Fruit fly (Drosophila melanogaster): Measurements from ENCODE around the gene Bcat.
A peak's percentile ranks its signal among the peaks of the same experiment; 100 is the strongest.

Bcat gene

DNA sequence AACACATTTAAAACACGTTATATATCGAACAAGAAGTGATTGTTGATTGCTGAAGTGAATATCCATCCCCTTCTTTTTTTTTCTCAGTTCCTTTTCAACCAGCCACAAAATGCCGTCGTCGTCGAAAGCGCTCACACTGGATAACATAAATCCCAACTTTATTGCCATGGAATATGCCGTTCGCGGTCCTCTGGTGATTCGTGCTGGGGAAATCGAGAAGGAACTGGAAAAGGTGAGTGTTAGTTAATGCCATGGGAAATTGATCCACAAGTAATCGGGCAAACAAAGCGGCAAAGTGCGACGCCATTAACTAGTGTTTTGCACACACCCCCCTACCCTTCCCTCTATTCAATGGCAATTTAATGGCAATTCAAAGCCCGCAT is 22.6 kb upstream of the Bcat start:
- TF ChIP-seq lola (GFP tag; optimal IDR thresholded peaks at IDR 0.05) (no peak), CG9705 (GFP tag; optimal IDR thresholded peaks at IDR 0.05) (no peak), brk (GFP tag; optimal IDR thresholded peaks at IDR 0.05) (no peak), GATAd (GFP tag; optimal IDR thresholded peaks at IDR 0.05) (no peak), fru (GFP tag; optimal IDR thresholded peaks at IDR 0.05) (no peak), sv (GFP tag; optimal IDR thresholded peaks at IDR 0.05) (no peak), OdsH (GFP tag; optimal IDR thresholded peaks at IDR 0.05) (no peak), Myc (optimal IDR thresholded peaks at IDR 0.05) (no peak)

DNA sequence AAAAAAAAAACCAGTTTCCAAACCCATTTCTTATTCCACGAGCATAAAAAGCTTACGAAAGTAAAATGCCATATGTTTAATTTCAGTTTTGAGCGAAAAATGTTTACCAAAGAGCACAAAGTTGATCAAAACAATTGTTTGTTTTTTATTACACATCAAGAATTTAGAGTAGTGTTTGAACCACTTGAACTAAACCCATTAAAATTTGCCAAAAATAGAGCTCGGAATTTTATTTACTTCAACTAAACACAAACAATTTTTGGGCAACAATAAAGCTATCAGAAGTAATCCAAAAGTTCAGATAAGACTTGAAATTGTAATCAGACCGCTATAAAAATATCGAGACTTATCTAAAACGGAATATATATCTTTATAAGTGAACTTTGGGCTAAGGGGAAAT is 21.7 kb upstream of the Bcat start:
- TF ChIP-seq brk (GFP tag; optimal IDR thresholded peaks at IDR 0.05) (no peak), tai (GFP tag; optimal IDR thresholded peaks at IDR 0.05) (no peak), woc (GFP tag; optimal IDR thresholded peaks at IDR 0.05) (no peak), Abd-B (GFP tag; optimal IDR thresholded peaks at IDR 0.05) (no peak), OdsH (GFP tag; optimal IDR thresholded peaks at IDR 0.05) (no peak), N (GFP tag; optimal IDR thresholded peaks at IDR 0.05) (no peak), h (GFP tag; optimal IDR thresholded peaks at IDR 0.05) (no peak), Mio (GFP tag; optimal IDR thresholded peaks at IDR 0.05) (no peak), CG32264 (GFP tag; optimal IDR thresholded peaks at IDR 0.05) (no peak), pan (optimal IDR thresholded peaks at IDR 0.05) (no peak), Myc (optimal IDR thresholded peaks at IDR 0.05) (no peak), sv (GFP tag; optimal IDR thresholded peaks at IDR 0.05) (no peak), Sp1 (GFP tag; optimal IDR thresholded peaks at IDR 0.05) (no peak), dmrt93B (GFP tag; optimal IDR thresholded peaks at IDR 0.05) (no peak), Hr78 (GFP tag; optimal IDR thresholded peaks at IDR 0.05) (no peak), usp (GFP tag; optimal IDR thresholded peaks at IDR 0.05) (no peak), CrebA (GFP tag; optimal IDR thresholded peaks at IDR 0.05; ENCODE audit: borderline replicate concordance) (no peak)

DNA sequence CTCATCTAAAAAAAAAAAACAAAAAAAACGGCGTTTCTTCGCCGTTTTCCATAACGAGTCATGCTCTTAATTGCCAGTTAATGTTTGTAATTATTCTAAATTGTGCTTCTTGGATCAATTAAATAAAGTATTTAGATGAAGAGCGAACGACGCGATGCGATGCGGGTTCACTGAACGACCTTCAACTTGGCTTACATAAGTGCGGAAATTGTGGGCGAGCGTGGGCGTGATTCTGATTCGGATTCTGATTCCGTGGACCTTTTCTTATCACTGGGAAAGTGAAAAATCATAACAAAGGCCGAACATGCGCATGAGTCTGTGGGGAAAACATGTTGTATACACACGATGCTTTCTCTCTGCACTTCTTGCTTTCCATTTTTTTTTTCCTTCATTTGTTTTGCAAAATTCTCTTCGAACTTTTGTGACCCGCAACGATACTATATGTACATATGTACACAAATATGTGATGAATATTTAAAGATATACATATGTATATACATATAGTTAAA is 21.2 kb upstream of the Bcat start:
- TF ChIP-seq usp (GFP tag; optimal IDR thresholded peaks at IDR 0.05) (no peak), OdsH (GFP tag; optimal IDR thresholded peaks at IDR 0.05) (no peak), CG9705 (GFP tag; optimal IDR thresholded peaks at IDR 0.05) (no peak), fru (GFP tag; optimal IDR thresholded peaks at IDR 0.05) (no peak), N (GFP tag; optimal IDR thresholded peaks at IDR 0.05) (no peak), h (GFP tag; optimal IDR thresholded peaks at IDR 0.05) (no peak), sv (GFP tag; optimal IDR thresholded peaks at IDR 0.05) (no peak), woc (GFP tag; optimal IDR thresholded peaks at IDR 0.05) (no peak), Hnf4 (GFP tag; optimal IDR thresholded peaks at IDR 0.05) (no peak), HLH106 (tag; optimal IDR thresholded peaks at IDR 0.05) (no peak), GATAd (GFP tag; optimal IDR thresholded peaks at IDR 0.05) (no peak)

DNA sequence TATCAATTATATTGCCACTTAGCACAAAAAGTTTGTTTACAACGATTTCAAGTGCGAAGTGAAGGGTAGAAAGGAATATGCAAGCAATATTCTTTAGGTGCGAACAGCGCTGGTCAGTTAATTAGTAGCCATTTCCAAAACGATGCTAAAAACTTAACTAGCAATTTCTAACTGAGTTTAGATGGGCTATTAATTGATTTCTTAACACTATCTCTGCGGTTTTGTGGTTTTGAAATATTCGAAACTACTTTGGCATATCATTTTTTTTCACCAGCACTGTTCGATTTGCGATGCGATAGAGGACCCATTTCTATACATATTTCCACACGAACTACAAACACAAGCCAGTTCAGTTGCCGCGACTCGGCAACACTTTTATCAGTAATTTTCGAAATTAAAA is 20.2 kb upstream of the Bcat start:
- TF ChIP-seq dl (GFP tag; optimal IDR thresholded peaks at IDR 0.05; ENCODE audit: insufficient read depth in 1 of 2, partially characterized antibody in 2 of 2) = no peak
- no peak for TF ChIP-seq Hr83 (GFP tag; optimal IDR thresholded peaks at IDR 0.05; ENCODE audit: poor library complexity, severe bottlenecking)
- no peak for TF ChIP-seq Mio (GFP tag; optimal IDR thresholded peaks at IDR 0.05)
- no peak for TF ChIP-seq Vsx2 (GFP tag; optimal IDR thresholded peaks at IDR 0.05; ENCODE audit: partially characterized antibody)
- no peak for TF ChIP-seq Dif (GFP tag; optimal IDR thresholded peaks at IDR 0.05; ENCODE audit: partially characterized antibody)
- TF ChIP-seq Hnf4 (GFP tag; optimal IDR thresholded peaks at IDR 0.05) = no peak
- peak; percentile 22 for TF ChIP-seq psq (GFP tag; optimal IDR thresholded peaks at IDR 0.05)
- TF ChIP-seq tai (GFP tag; optimal IDR thresholded peaks at IDR 0.05) = peak; percentile 1
- peak; percentile 34 for TF ChIP-seq ey (GFP tag; optimal IDR thresholded peaks at IDR 0.05)
- no peak for TF ChIP-seq brk (GFP tag; optimal IDR thresholded peaks at IDR 0.05)
- TF ChIP-seq Dfd (GFP tag; optimal IDR thresholded peaks at IDR 0.05) = no peak
- peak; percentile 50 for TF ChIP-seq h (GFP tag; optimal IDR thresholded peaks at IDR 0.05)
- TF ChIP-seq pan (optimal IDR thresholded peaks at IDR 0.05) = no peak
- TF ChIP-seq Rel (GFP tag; optimal IDR thresholded peaks at IDR 0.05) = no peak
- TF ChIP-seq Rel (tag; optimal IDR thresholded peaks at IDR 0.05) = no peak
- no peak for TF ChIP-seq Jra (GFP tag; optimal IDR thresholded peaks at IDR 0.05)
- TF ChIP-seq CG32264 (GFP tag; optimal IDR thresholded peaks at IDR 0.05) = no peak
- TF ChIP-seq dmrt93B (GFP tag; optimal IDR thresholded peaks at IDR 0.05) = no peak
- no peak for TF ChIP-seq br (GFP tag; optimal IDR thresholded peaks at IDR 0.05)
- TF ChIP-seq GATAd (GFP tag; optimal IDR thresholded peaks at IDR 0.05) = no peak
- TF ChIP-seq OdsH (GFP tag; optimal IDR thresholded peaks at IDR 0.05) = no peak
- TF ChIP-seq CG9705 (GFP tag; optimal IDR thresholded peaks at IDR 0.05) = no peak
- TF ChIP-seq fru (GFP tag; optimal IDR thresholded peaks at IDR 0.05) = peak; percentile 55
- peak in 1 of 2 experiments; percentile 57 for TF ChIP-seq foxo (GFP tag; optimal IDR thresholded peaks at IDR 0.05)
- no peak for TF ChIP-seq Hr78 (GFP tag; optimal IDR thresholded peaks at IDR 0.05)
- peak; percentile 51 for TF ChIP-seq rgr (GFP tag; optimal IDR thresholded peaks at IDR 0.05)
- TF ChIP-seq Abd-B (GFP tag; optimal IDR thresholded peaks at IDR 0.05) = no peak
- TF ChIP-seq Sp1 (GFP tag; optimal IDR thresholded peaks at IDR 0.05) = no peak
- no peak for TF ChIP-seq sage (GFP tag; optimal IDR thresholded peaks at IDR 0.05)
- no peak for TF ChIP-seq dsf (GFP tag; optimal IDR thresholded peaks at IDR 0.05; ENCODE audit: borderline replicate concordance)
- TF ChIP-seq N (GFP tag; optimal IDR thresholded peaks at IDR 0.05) = no peak
- peak; percentile 0 for TF ChIP-seq sv (GFP tag; optimal IDR thresholded peaks at IDR 0.05)
